Fruit fly (Drosophila melanogaster) whole organism: ENCODE measurements around the gene CG46307.

Experiments used
- CG8478 ChIP-seq: fragments of >200 bp; optimal IDR thresholded peaks from 2 replicates; lab custom pipeline; 2018; ENCODE audit warnings: inconsistent platforms
- Dll ChIP-seq: fragments of >200 bp; optimal IDR thresholded peaks from 2 replicates; lab custom pipeline; 2017
- EcR ChIP-seq, 2 experiments: fragments of >200 bp; optimal IDR thresholded peaks; 2 replicates each; lab custom pipeline; 2017; ENCODE audit warnings: missing biosample characterization in 2 of 2, missing genetic modification characterization in 2 of 2, missing genetic modification reagents in 2 of 2
- pan ChIP-seq: fragments of >200 bp; optimal IDR thresholded peaks from 2 replicates; lab custom pipeline; 2017
- psq ChIP-seq: fragments of >200 bp; optimal IDR thresholded peaks from 2 replicates; lab custom pipeline; 2017
- usp ChIP-seq: fragments of >200 bp; optimal IDR thresholded peaks from 2 replicates; lab custom pipeline; 2017; ENCODE audit warnings: missing biosample characterization, missing genetic modification characterization, mixed read lengths

The CG46307 gene

DNA sequence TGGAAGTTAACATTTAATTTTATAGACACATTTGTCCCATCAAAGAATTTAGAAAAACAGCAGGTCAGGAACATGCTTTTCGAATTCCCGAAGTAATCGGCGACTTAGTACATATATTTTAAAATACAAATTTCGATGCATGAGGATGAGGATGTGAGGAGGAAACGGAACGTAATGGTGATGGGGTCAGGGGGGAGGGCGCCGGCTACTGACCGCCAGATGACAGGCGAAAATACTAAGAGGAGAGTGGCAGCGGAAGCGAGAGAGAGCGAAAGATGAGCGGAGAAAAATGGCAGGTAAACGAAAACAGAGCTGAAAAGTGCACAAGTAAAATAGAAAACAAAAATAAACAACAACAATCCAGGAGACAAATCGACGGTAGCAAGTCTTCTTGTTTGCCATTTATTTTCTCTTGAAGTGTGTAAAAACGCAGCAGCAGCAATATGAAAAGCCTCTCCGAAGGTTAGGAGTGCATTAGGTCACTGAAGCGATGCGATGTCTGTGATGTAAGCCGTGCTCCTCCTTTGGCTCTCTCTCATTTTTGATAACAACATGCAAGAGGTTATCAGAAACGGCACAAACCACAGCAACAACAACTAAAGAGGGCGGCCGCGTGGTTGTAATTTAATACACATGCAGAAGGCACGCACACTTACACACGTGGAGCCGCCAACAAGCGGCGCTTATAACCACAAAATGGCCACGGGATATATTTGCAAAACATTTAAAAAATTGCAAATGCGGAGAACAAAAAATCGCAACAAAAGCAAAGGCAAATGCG, 74.3 kb downstream of the CG46307 start:
- no peak for TF ChIP-seq CG8478 (lab: Kevin White, UChicago)
- no peak for TF ChIP-seq usp
- TF ChIP-seq Dll (lab: Kevin White, UChicago), result no peak
- TF ChIP-seq psq, result no peak
- no peak for TF ChIP-seq EcR (GFP tag; optimal IDR thresholded peaks at IDR 0.05; lab: Kevin White, UChicago)
- no peak for TF ChIP-seq pan

- no peak for TF ChIP-seq Dll (lab: Kevin White, UChicago)
- TF ChIP-seq psq, result no peak
- TF ChIP-seq pan, result no peak
- TF ChIP-seq EcR (GFP tag; optimal IDR thresholded peaks at IDR 0.05; lab: Kevin White, UChicago), result no peak
- no peak for TF ChIP-seq CG8478 (lab: Kevin White, UChicago)
- TF ChIP-seq usp, result no peak
Observed at dm6 chr2L:21179217-21179520, 74.8 kb downstream of the CG46307 start.

DNA sequence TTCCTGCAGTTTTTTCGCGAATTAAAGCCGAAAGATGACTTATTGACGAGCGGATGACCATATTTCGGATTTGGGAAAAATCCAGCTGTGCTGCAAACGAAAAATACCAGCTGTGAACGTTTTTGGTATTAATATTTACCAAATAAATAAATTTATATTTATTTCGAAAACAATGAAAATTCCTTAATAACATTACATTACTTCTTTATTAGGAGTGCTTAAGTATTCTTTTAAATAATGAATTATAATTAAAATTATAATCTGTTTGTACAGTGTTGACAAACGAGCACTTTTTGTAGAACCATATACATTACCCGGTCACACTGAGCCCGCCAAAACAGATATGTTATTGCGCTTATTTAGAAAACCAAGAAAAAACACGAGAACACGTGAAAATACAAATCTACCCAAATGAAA, 75.3 kb downstream of the CG46307 start, which contains the start of the genes bur and Mcm10:
bur (minus strand) TSS at position 69 of the 417 bp plus-strand sequence.
Mcm10 (plus strand) TSS at position 319 of the 417 bp plus-strand sequence.
- no peak for TF ChIP-seq psq
- no peak for TF ChIP-seq Dll (lab: Kevin White, UChicago)
- TF ChIP-seq usp, result no peak
- no peak for TF ChIP-seq EcR (GFP tag; optimal IDR thresholded peaks at IDR 0.05; lab: Kevin White, UChicago)
- no peak for TF ChIP-seq pan
- TF ChIP-seq CG8478 (lab: Kevin White, UChicago), result no peak
